Fruit fly (Drosophila melanogaster): ENCODE measurements around the gene Hrb98DE.

DNA sequence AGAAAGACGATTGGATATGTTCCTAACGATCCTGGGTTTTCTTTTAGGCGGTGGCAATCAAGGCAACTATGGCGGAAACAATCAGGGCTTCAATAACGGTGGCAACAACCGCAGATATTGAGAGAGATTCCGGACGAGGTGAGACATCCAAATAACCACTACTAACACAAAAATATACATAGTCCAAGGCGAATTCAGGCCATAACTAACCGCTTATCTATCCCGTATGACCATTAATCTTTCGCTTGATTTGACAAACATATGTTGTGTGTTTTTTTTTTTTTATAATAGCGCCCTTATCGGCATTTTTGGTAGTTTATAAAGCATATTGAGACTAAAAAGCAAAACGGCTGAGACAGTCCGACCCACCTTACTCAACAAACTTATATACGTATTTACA lies 3.9 kb downstream of the Hrb98DE start:
- TF ChIP-seq CTCF (optimal IDR thresholded peaks at IDR 0.05), result no peak
- no peak for TF ChIP-seq CG8478 (optimal IDR thresholded peaks at IDR 0.05)
